Worm (Caenorhabditis elegans): ENCODE measurements around the gene H06I04.6.

Gene H06I04.6

ce11 chrIII:3063999-3064398, at the start of gene H06I04.6:
H06I04.6 (minus strand) TSS chrIII:3064343.
- TF ChIP-seq nhr-129 (tag; optimal IDR thresholded peaks at IDR 0.05) (no peak), R02D3.7 (tag; optimal IDR thresholded peaks at IDR 0.05) (no peak), egl-27 (tag; optimal IDR thresholded peaks at IDR 0.05) (no peak), nhr-21 (tag; optimal IDR thresholded peaks at IDR 0.05) (no peak), lin-13 (GFP tag; optimal IDR thresholded peaks at IDR 0.05) (no peak), unc-62 (GFP tag; optimal IDR thresholded peaks at IDR 0.05) (no peak), ceh-16 (tag; optimal IDR thresholded peaks at IDR 0.05) (no peak), ztf-11 (tag; optimal IDR thresholded peaks at IDR 0.05) (no peak), ZK546.5 (tag; optimal IDR thresholded peaks at IDR 0.05) (no peak), gmeb-1 (tag; optimal IDR thresholded peaks at IDR 0.05) (no peak)

- no peak for TF ChIP-seq nhr-23 (tag; optimal IDR thresholded peaks at IDR 0.05)
- TF ChIP-seq sma-9 (GFP tag; optimal IDR thresholded peaks at IDR 0.05): no peak
- no peak for TF ChIP-seq sma-9 (tag; optimal IDR thresholded peaks at IDR 0.05)
- TF ChIP-seq lin-13 (GFP tag; optimal IDR thresholded peaks at IDR 0.05): no peak
- no peak for TF ChIP-seq ztf-4 (tag; optimal IDR thresholded peaks at IDR 0.05)
- no peak for TF ChIP-seq ceh-16 (tag; optimal IDR thresholded peaks at IDR 0.05)
- no peak for TF ChIP-seq F13H6.1 (tag; optimal IDR thresholded peaks at IDR 0.05)
- TF ChIP-seq nhr-6 (tag; optimal IDR thresholded peaks at IDR 0.05): no peak
- TF ChIP-seq dmd-4 (tag; optimal IDR thresholded peaks at IDR 0.05): no peak
- TF ChIP-seq nhr-11 (tag; optimal IDR thresholded peaks at IDR 0.05): no peak
- no peak for TF ChIP-seq Y55F3AM.14 (GFP tag; optimal IDR thresholded peaks at IDR 0.05)
- no peak for TF ChIP-seq elt-1 (tag; optimal IDR thresholded peaks at IDR 0.05)
- no peak for TF ChIP-seq sem-4 (tag; optimal IDR thresholded peaks at IDR 0.05)
- TF ChIP-seq ztf-1 (GFP tag; conservative IDR thresholded peaks at IDR 0.05): no peak
- TF ChIP-seq ama-1 (optimal IDR thresholded peaks at IDR 0.05): no peak
- no peak for TF ChIP-seq nhr-21 (tag; optimal IDR thresholded peaks at IDR 0.05)
- no peak for TF ChIP-seq crh-2 (tag; optimal IDR thresholded peaks at IDR 0.05)
- no peak for TF ChIP-seq nhr-25 (tag; optimal IDR thresholded peaks at IDR 0.05)
- TF ChIP-seq skn-1 (tag; optimal IDR thresholded peaks at IDR 0.05): no peak
Measured at ce11 chrIII:3112616-3113015, 48.5 kb upstream of the H06I04.6 start.

ce11 chrIII:3112001-3112400, 47.9 kb upstream of the H06I04.6 start:
- TF ChIP-seq gmeb-1 (tag; optimal IDR thresholded peaks at IDR 0.05) (peak; percentile 5), ztf-1 (GFP tag; conservative IDR thresholded peaks at IDR 0.05) (no peak)

- no peak for TF ChIP-seq C34F6.9 (tag; optimal IDR thresholded peaks at IDR 0.05)
- TF ChIP-seq nhr-21 (tag; optimal IDR thresholded peaks at IDR 0.05): no peak
- no peak for TF ChIP-seq lin-11 (tag; optimal IDR thresholded peaks at IDR 0.05)
- TF ChIP-seq sem-4 (tag; optimal IDR thresholded peaks at IDR 0.05): no peak
- TF ChIP-seq elt-1 (tag; optimal IDR thresholded peaks at IDR 0.05): no peak
- no peak for TF ChIP-seq nhr-10 (tag; optimal IDR thresholded peaks at IDR 0.05)
- TF ChIP-seq lsy-2 (tag; optimal IDR thresholded peaks at IDR 0.05): no peak
- TF ChIP-seq nhr-11 (tag; optimal IDR thresholded peaks at IDR 0.05): no peak
- no peak for TF ChIP-seq nhr-237 (tag; optimal IDR thresholded peaks at IDR 0.05)
- TF ChIP-seq ama-1 (optimal IDR thresholded peaks at IDR 0.05): no peak
- TF ChIP-seq mdl-1 (tag; optimal IDR thresholded peaks at IDR 0.05): no peak
- TF ChIP-seq R02D3.7 (tag; optimal IDR thresholded peaks at IDR 0.05): no peak
- no peak for TF ChIP-seq peb-1 (tag; optimal IDR thresholded peaks at IDR 0.05)
- TF ChIP-seq fos-1 (tag; optimal IDR thresholded peaks at IDR 0.05): no peak
- TF ChIP-seq nhr-77 (tag; optimal IDR thresholded peaks at IDR 0.05): no peak
- TF ChIP-seq unc-62 (GFP tag; optimal IDR thresholded peaks at IDR 0.05): no peak
- no peak for TF ChIP-seq egl-27 (tag; optimal IDR thresholded peaks at IDR 0.05)
Measured at ce11 chrIII:3111534-3111933, 47.4 kb upstream of the H06I04.6 start.

ce11 chrIII:3110614-3111013, 46.5 kb upstream of the H06I04.6 start:
- no peak for TF ChIP-seq sem-4 (tag; optimal IDR thresholded peaks at IDR 0.05)
- no peak for TF ChIP-seq ztf-1 (GFP tag; conservative IDR thresholded peaks at IDR 0.05)
- TF ChIP-seq elt-3 (tag; optimal IDR thresholded peaks at IDR 0.05): no peak
- TF ChIP-seq peb-1 (tag; optimal IDR thresholded peaks at IDR 0.05): no peak
- no peak for TF ChIP-seq lin-11 (tag; optimal IDR thresholded peaks at IDR 0.05)
- TF ChIP-seq unc-62 (GFP tag; optimal IDR thresholded peaks at IDR 0.05): no peak
- no peak for TF ChIP-seq ztf-4 (tag; optimal IDR thresholded peaks at IDR 0.05)
- no peak for TF ChIP-seq nhr-129 (tag; optimal IDR thresholded peaks at IDR 0.05)
- no peak for TF ChIP-seq egl-27 (tag; optimal IDR thresholded peaks at IDR 0.05)
- no peak for TF ChIP-seq lsy-2 (tag; optimal IDR thresholded peaks at IDR 0.05)
- no peak for TF ChIP-seq nhr-6 (tag; optimal IDR thresholded peaks at IDR 0.05)
- TF ChIP-seq nhr-25 (tag; optimal IDR thresholded peaks at IDR 0.05): no peak
- TF ChIP-seq ceh-82 (tag; optimal IDR thresholded peaks at IDR 0.05): no peak
- no peak for TF ChIP-seq nhr-77 (tag; optimal IDR thresholded peaks at IDR 0.05)
- no peak for TF ChIP-seq lin-39 (tag; optimal IDR thresholded peaks at IDR 0.05)
- no peak for TF ChIP-seq ama-1 (optimal IDR thresholded peaks at IDR 0.05)
- no peak for TF ChIP-seq sma-3 (GFP tag; optimal IDR thresholded peaks at IDR 0.05)
- TF ChIP-seq nhr-11 (tag; optimal IDR thresholded peaks at IDR 0.05): no peak
- no peak for TF ChIP-seq elt-1 (tag; optimal IDR thresholded peaks at IDR 0.05)

Data from whole organism, L2 larva.